Worm (Caenorhabditis elegans): ENCODE results near the gene gex-3.
A peak's percentile ranks its signal among the peaks of the same experiment; 100 is the strongest.

Gene gex-3

ce11 chrIV:12391003-12391637 lies 13.1 kb upstream of the gex-3 start, which contains the start of the genes rps-23 and dpm-3 (continued):
- no peak for TF ChIP-seq dmd-4 (tag; optimal IDR thresholded peaks at IDR 0.05)
- TF ChIP-seq C34F6.9 (tag; optimal IDR thresholded peaks at IDR 0.05), result peak; percentile 96
- TF ChIP-seq nhr-6 (tag; optimal IDR thresholded peaks at IDR 0.05), result peak; percentile 76
- TF ChIP-seq F13H6.1 (tag; optimal IDR thresholded peaks at IDR 0.05), result peak; percentile 89
- TF ChIP-seq ceh-82 (tag; optimal IDR thresholded peaks at IDR 0.05), result peak; percentile 90
- TF ChIP-seq elt-1 (tag; optimal IDR thresholded peaks at IDR 0.05), result no peak
- peak; percentile 86 for TF ChIP-seq ztf-4 (tag; optimal IDR thresholded peaks at IDR 0.05)
- peak; percentile 96 for TF ChIP-seq lin-13 (GFP tag; optimal IDR thresholded peaks at IDR 0.05)
- TF ChIP-seq nhr-25 (tag; optimal IDR thresholded peaks at IDR 0.05), result peak; percentile 93
- peak; percentile 25 for TF ChIP-seq ama-1 (optimal IDR thresholded peaks at IDR 0.05)
- TF ChIP-seq snpc-4 (tag; optimal IDR thresholded peaks at IDR 0.05), result peak; percentile 79
- TF ChIP-seq mab-5 (tag; optimal IDR thresholded peaks at IDR 0.05), result peak; percentile 80
- TF ChIP-seq sma-9 (GFP tag; optimal IDR thresholded peaks at IDR 0.05), result peak; percentile 93
- no peak for TF ChIP-seq sma-9 (tag; optimal IDR thresholded peaks at IDR 0.05)
- no peak for TF ChIP-seq mbf-1 (tag; optimal IDR thresholded peaks at IDR 0.05)
- TF ChIP-seq nhr-237 (tag; optimal IDR thresholded peaks at IDR 0.05), result peak; percentile 62
- TF ChIP-seq elt-3 (tag; optimal IDR thresholded peaks at IDR 0.05), result no peak
- peak; percentile 96 for TF ChIP-seq crh-2 (tag; optimal IDR thresholded peaks at IDR 0.05)
- TF ChIP-seq gmeb-1 (tag; optimal IDR thresholded peaks at IDR 0.05), result peak; percentile 92
- TF ChIP-seq nhr-11 (tag; optimal IDR thresholded peaks at IDR 0.05), result peak; percentile 11
- TF ChIP-seq nhr-129 (tag; optimal IDR thresholded peaks at IDR 0.05), result peak; percentile 99
- peak; percentile 75 for TF ChIP-seq skn-1 (tag; optimal IDR thresholded peaks at IDR 0.05)
- no peak for TF ChIP-seq peb-1 (tag; optimal IDR thresholded peaks at IDR 0.05)
- no peak for TF ChIP-seq lin-39 (tag; optimal IDR thresholded peaks at IDR 0.05)
- peak; percentile 73 for TF ChIP-seq Y55F3AM.14 (GFP tag; optimal IDR thresholded peaks at IDR 0.05)
- peak; percentile 98 for TF ChIP-seq unc-55 (GFP tag; optimal IDR thresholded peaks at IDR 0.05)
- no peak for TF ChIP-seq ztf-11 (tag; optimal IDR thresholded peaks at IDR 0.05)

ce11 chrIV:12396645-12397258 lies 7.5 kb upstream of the gex-3 start:
- TF ChIP-seq nhr-23 (tag; optimal IDR thresholded peaks at IDR 0.05), result no peak
- TF ChIP-seq elt-3 (tag; optimal IDR thresholded peaks at IDR 0.05), result no peak
- no peak for TF ChIP-seq lin-13 (GFP tag; optimal IDR thresholded peaks at IDR 0.05)
- no peak for TF ChIP-seq skn-1 (tag; optimal IDR thresholded peaks at IDR 0.05)
- no peak for TF ChIP-seq unc-55 (GFP tag; optimal IDR thresholded peaks at IDR 0.05)
- peak; percentile 60 for TF ChIP-seq sem-4 (tag; optimal IDR thresholded peaks at IDR 0.05)
- no peak for TF ChIP-seq lin-39 (tag; optimal IDR thresholded peaks at IDR 0.05)
- no peak for TF ChIP-seq nhr-10 (tag; optimal IDR thresholded peaks at IDR 0.05)
- TF ChIP-seq F13H6.1 (tag; optimal IDR thresholded peaks at IDR 0.05), result no peak
- TF ChIP-seq crh-2 (tag; optimal IDR thresholded peaks at IDR 0.05), result no peak
- TF ChIP-seq C34F6.9 (tag; optimal IDR thresholded peaks at IDR 0.05), result peak; percentile 15
- TF ChIP-seq ztf-1 (GFP tag; conservative IDR thresholded peaks at IDR 0.05), result no peak
- no peak for TF ChIP-seq nhr-77 (tag; optimal IDR thresholded peaks at IDR 0.05)
- TF ChIP-seq nhr-6 (tag; optimal IDR thresholded peaks at IDR 0.05), result no peak
- TF ChIP-seq nhr-21 (tag; optimal IDR thresholded peaks at IDR 0.05), result peak; percentile 59
- peak; percentile 89 for TF ChIP-seq nhr-129 (tag; optimal IDR thresholded peaks at IDR 0.05)
- TF ChIP-seq lin-11 (tag; optimal IDR thresholded peaks at IDR 0.05), result no peak
- no peak for TF ChIP-seq zag-1 (tag; optimal IDR thresholded peaks at IDR 0.05)
- no peak for TF ChIP-seq aly-2 (tag; optimal IDR thresholded peaks at IDR 0.05)
- TF ChIP-seq alr-1 (tag; optimal IDR thresholded peaks at IDR 0.05), result no peak
- peak; percentile 15 for TF ChIP-seq sma-3 (GFP tag; optimal IDR thresholded peaks at IDR 0.05)
- no peak for TF ChIP-seq egl-27 (tag; optimal IDR thresholded peaks at IDR 0.05)
- no peak for TF ChIP-seq elt-1 (tag; optimal IDR thresholded peaks at IDR 0.05)
- TF ChIP-seq ama-1 (optimal IDR thresholded peaks at IDR 0.05), result no peak
- TF ChIP-seq nhr-11 (tag; optimal IDR thresholded peaks at IDR 0.05), result no peak
- TF ChIP-seq lsy-2 (tag; optimal IDR thresholded peaks at IDR 0.05), result peak in 1 of 2 experiments; percentile 61
- TF ChIP-seq fos-1 (tag; optimal IDR thresholded peaks at IDR 0.05), result peak; percentile 65
- no peak for TF ChIP-seq snpc-4 (tag; optimal IDR thresholded peaks at IDR 0.05)
- no peak for TF ChIP-seq nhr-237 (tag; optimal IDR thresholded peaks at IDR 0.05)
- no peak for TF ChIP-seq dmd-4 (tag; optimal IDR thresholded peaks at IDR 0.05)
- TF ChIP-seq ceh-82 (tag; optimal IDR thresholded peaks at IDR 0.05), result no peak
- TF ChIP-seq mbf-1 (tag; optimal IDR thresholded peaks at IDR 0.05), result no peak
- TF ChIP-seq peb-1 (tag; optimal IDR thresholded peaks at IDR 0.05), result no peak
- TF ChIP-seq unc-62 (GFP tag; optimal IDR thresholded peaks at IDR 0.05), result no peak
- TF ChIP-seq nhr-12 (tag; optimal IDR thresholded peaks at IDR 0.05), result no peak
- peak; percentile 13 for TF ChIP-seq sma-9 (GFP tag; optimal IDR thresholded peaks at IDR 0.05)
- no peak for TF ChIP-seq sma-9 (tag; optimal IDR thresholded peaks at IDR 0.05)
- no peak for TF ChIP-seq ZK546.5 (tag; optimal IDR thresholded peaks at IDR 0.05)
- no peak for TF ChIP-seq ztf-11 (tag; optimal IDR thresholded peaks at IDR 0.05)
- peak; percentile 82 for TF ChIP-seq nhr-25 (tag; optimal IDR thresholded peaks at IDR 0.05)
- TF ChIP-seq gmeb-1 (tag; optimal IDR thresholded peaks at IDR 0.05), result no peak
- TF ChIP-seq R02D3.7 (tag; optimal IDR thresholded peaks at IDR 0.05), result no peak
- TF ChIP-seq unc-39 (tag; optimal IDR thresholded peaks at IDR 0.05), result no peak
- TF ChIP-seq blmp-1 (tag; optimal IDR thresholded peaks at IDR 0.05; ENCODE audit: insufficient read depth), result peak; percentile 77
- TF ChIP-seq ceh-16 (tag; optimal IDR thresholded peaks at IDR 0.05), result no peak
- TF ChIP-seq ztf-4 (tag; optimal IDR thresholded peaks at IDR 0.05), result no peak

Measured in whole organism, L2 larva.